Fruit fly (Drosophila melanogaster) whole organism, adult: ENCODE measurements around the gene vnd.

Experiments used
- CG11617 ChIP-seq: fragments of 200-800 bp; sonication (Bioruptor generic); optimal IDR thresholded peaks from 2 replicates; lab custom pipeline; 2017; ENCODE audit warnings: mild to moderate bottlenecking, missing biosample characterization, missing genetic modification reagents, missing genetic modification characterization
- CG12768 ChIP-seq: fragments of 200-800 bp; sonication (Bioruptor generic); optimal IDR thresholded peaks from 2 replicates; lab custom pipeline; 2017; ENCODE audit warnings: missing biosample characterization, missing genetic modification characterization, mild to moderate bottlenecking, moderate library complexity, missing genetic modification reagents
- CG14711 ChIP-seq: fragments of 200-800 bp; sonication (Bioruptor generic); optimal IDR thresholded peaks from 2 replicates; lab custom pipeline; 2018; ENCODE audit warnings: missing biosample characterization, mild to moderate bottlenecking, missing genetic modification characterization, moderate library complexity
- CG1620 ChIP-seq: fragments of 200-800 bp; sonication (Bioruptor generic); optimal IDR thresholded peaks from 2 replicates; lab custom pipeline; 2016; ENCODE audit warnings: missing biosample characterization, missing genetic modification characterization
- CG33017 ChIP-seq: fragments of 200-800 bp; sonication (Bioruptor generic); optimal IDR thresholded peaks from 2 replicates; lab custom pipeline; 2018; ENCODE audit warnings: missing biosample characterization, mild to moderate bottlenecking, missing genetic modification characterization, moderate library complexity
- CG5204 ChIP-seq: fragments of 200-800 bp; sonication (Bioruptor generic); optimal IDR thresholded peaks from 2 replicates; lab custom pipeline; 2016; ENCODE audit warnings: missing biosample characterization, missing genetic modification characterization
- CG7045 ChIP-seq: fragments of 200-800 bp; sonication (Bioruptor generic); optimal IDR thresholded peaks from 2 replicates; lab custom pipeline; 2017; ENCODE audit warnings: missing biosample characterization, mild to moderate bottlenecking, missing genetic modification characterization
- CG7101 ChIP-seq: fragments of 200-800 bp; sonication (Bioruptor generic); optimal IDR thresholded peaks from 2 replicates; lab custom pipeline; 2018; ENCODE audit warnings: missing biosample characterization, mild to moderate bottlenecking, missing genetic modification characterization, moderate library complexity
- Clk ChIP-seq: fragments of 200-800 bp; sonication (Bioruptor generic); optimal IDR thresholded peaks from 2 replicates; lab custom pipeline; 2017; ENCODE audit warnings: missing biosample characterization, missing genetic modification characterization
- Crg-1 ChIP-seq: fragments of 200-800 bp; sonication (Bioruptor generic); optimal IDR thresholded peaks from 2 replicates; lab custom pipeline; 2016; ENCODE audit warnings: missing biosample characterization, missing genetic modification characterization
- Hr96 ChIP-seq: fragments of 200-800 bp; sonication (Bioruptor generic); optimal IDR thresholded peaks from 2 replicates; lab custom pipeline; 2016; ENCODE audit warnings: missing biosample characterization, missing genetic modification characterization
- Mnt ChIP-seq: fragments of 200-800 bp; sonication (Bioruptor generic); optimal IDR thresholded peaks from 2 replicates; lab custom pipeline; 2016; ENCODE audit warnings: missing biosample characterization, mild to moderate bottlenecking, missing genetic modification characterization
- bab1 ChIP-seq: fragments of 200-800 bp; sonication (Bioruptor generic); optimal IDR thresholded peaks from 3 replicates; lab custom pipeline; 2019; ENCODE audit warnings: missing biosample characterization, mild to moderate bottlenecking, missing genetic modification characterization, moderate library complexity
- cic ChIP-seq: fragments of 200-800 bp; sonication (Bioruptor generic); optimal IDR thresholded peaks from 2 replicates; lab custom pipeline; 2017; ENCODE audit warnings: missing biosample characterization, mild to moderate bottlenecking, missing genetic modification characterization, moderate library complexity
- cnc ChIP-seq, 2 experiments: fragments of >200 bp; optimal IDR thresholded peaks; 2 replicates each; lab custom pipeline; 2017
- kay ChIP-seq: fragments of 200-800 bp; sonication (Bioruptor generic); peaks from one replicate; lab custom pipeline; 2016; ENCODE audit warnings: missing biosample characterization, missing genetic modification characterization, borderline replicate concordance
- ovo ChIP-seq: fragments of 200-800 bp; sonication (Bioruptor generic); optimal IDR thresholded peaks from 2 replicates; lab custom pipeline; 2016; ENCODE audit warnings: missing biosample characterization, missing genetic modification characterization
- pad ChIP-seq: fragments of 200-800 bp; sonication (Bioruptor generic); optimal IDR thresholded peaks from 3 replicates; lab custom pipeline; 2017; ENCODE audit warnings: missing biosample characterization, missing genetic modification characterization, mild to moderate bottlenecking, moderate library complexity, missing genetic modification reagents
- tj ChIP-seq: fragments of 200-800 bp; sonication (Bioruptor generic); optimal IDR thresholded peaks from 3 replicates; lab custom pipeline; 2017; ENCODE audit warnings: missing biosample characterization, mild to moderate bottlenecking, missing genetic modification characterization, moderate library complexity
- toe ChIP-seq: fragments of 200-800 bp; sonication (Bioruptor generic); optimal IDR thresholded peaks from 2 replicates; lab custom pipeline; 2016; ENCODE audit warnings: missing biosample characterization, missing genetic modification characterization

vnd gene

DNA sequence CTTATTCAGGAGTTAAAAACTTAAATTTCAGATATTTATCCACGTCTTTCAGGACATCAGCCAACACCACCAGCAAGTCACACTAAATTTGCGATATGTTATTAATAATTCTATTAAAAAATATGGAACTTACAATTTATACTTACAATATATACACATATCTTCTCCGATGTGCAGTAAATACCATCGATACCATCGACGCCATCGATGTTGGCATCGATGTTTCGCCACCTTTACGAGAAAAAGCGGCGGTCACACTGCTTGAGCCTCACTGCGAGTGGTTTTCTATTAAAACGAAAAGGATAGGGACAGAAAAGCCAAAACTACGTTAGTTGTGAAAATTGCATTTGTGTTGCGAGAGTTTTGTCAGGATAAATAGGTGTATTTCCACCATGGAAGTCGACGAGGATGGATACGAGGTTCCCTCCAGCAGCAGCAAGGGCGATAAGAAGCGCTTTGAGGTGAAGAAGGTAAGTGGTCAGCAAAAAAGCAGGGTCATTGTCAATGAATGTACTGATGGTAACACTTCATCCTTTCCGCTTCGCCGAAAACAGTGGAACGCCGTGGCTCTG is 65.2 kb downstream of the vnd start, which contains the start of gene Roc1a:
Gene Roc1a, plus strand, starts transcription at position 249 of the 572 bp plus-strand sequence.
- TF ChIP-seq CG1620, result peak; percentile 9
- no peak for TF ChIP-seq CG5204 (GFP tag; lab: Kevin White, UChicago)
- no peak for TF ChIP-seq CG33017 (tag; lab: Kevin White, UChicago)
- TF ChIP-seq CG11617 (GFP tag; lab: Kevin White, UChicago), result peak; percentile 20
- TF ChIP-seq pad (GFP tag; lab: Kevin White, UChicago), result peak; percentile 14
- TF ChIP-seq ovo (GFP tag; lab: Kevin White, UChicago), result peak; percentile 12
- no peak for TF ChIP-seq CG7045 (GFP tag; lab: Kevin White, UChicago)
- no peak for TF ChIP-seq CG14711 (tag; lab: Kevin White, UChicago)
- TF ChIP-seq toe (GFP tag; lab: Kevin White, UChicago), result no peak
- TF ChIP-seq Crg-1 (GFP tag; lab: Kevin White, UChicago), result no peak
- no peak for TF ChIP-seq kay
- no peak for TF ChIP-seq Hr96 (GFP tag; lab: Kevin White, UChicago)
- TF ChIP-seq cic, result no peak
- no peak for TF ChIP-seq Clk
- TF ChIP-seq CG12768 (GFP tag; lab: Kevin White, UChicago), result no peak
- peak; percentile 34 for TF ChIP-seq bab1
- peak; percentile 5 for TF ChIP-seq Mnt (GFP tag; lab: Kevin White, UChicago)
- no peak for TF ChIP-seq cnc (optimal IDR thresholded peaks at IDR 0.05; lab: Kevin White, UChicago)
- peak; percentile 43 for TF ChIP-seq CG7101
- TF ChIP-seq tj (GFP tag; lab: Kevin White, UChicago), result peak; percentile 53
